Worm (Caenorhabditis elegans) whole organism, mixed stage, embryonic: ENCODE measurements around the gene srw-11.
"Not testable (repeated sequence)": the region's sequence is repeated elsewhere in the genome, so short reads cannot be mapped to it uniquely, and the experiment has no call there.

Experiments used
- blmp-1 ChIP-seq: fragments of 150-350 bp; optimal IDR thresholded peaks from 2 replicates; lab custom pipeline; 2014; ENCODE audit warnings: missing biosample characterization, missing genetic modification characterization
- ces-1 ChIP-seq: fragments of 150-350 bp; optimal IDR thresholded peaks from 2 replicates; lab custom pipeline; 2014; ENCODE audit warnings: missing biosample characterization, missing genetic modification reagents, missing genetic modification characterization
- elt-1 ChIP-seq: sonication (generic microtip); optimal IDR thresholded peaks from 2 replicates; lab custom pipeline; 2017; ENCODE audit warnings: missing genetic modification characterization, mild to moderate bottlenecking, missing compliant biosample characterization, antibody characterized with exemption, moderate library complexity, borderline replicate concordance; ENCODE audit not compliant: insufficient read depth
- elt-3 ChIP-seq: fragments of 150-350 bp; optimal IDR thresholded peaks from 2 replicates; lab custom pipeline; 2014; ENCODE audit warnings: missing biosample characterization, missing genetic modification characterization
- lin-32 ChIP-seq: fragments of 200-800 bp; sonication (Bioruptor generic); optimal IDR thresholded peaks from 2 replicates; lab custom pipeline; 2018; ENCODE audit warnings: mild to moderate bottlenecking, missing genetic modification characterization, missing compliant biosample characterization
- nhr-237 ChIP-seq: fragments of 150-350 bp; optimal IDR thresholded peaks from 2 replicates; lab custom pipeline; 2014; ENCODE audit warnings: missing biosample characterization, missing genetic modification characterization
- pha-4 ChIP-seq: fragments of 150-350 bp; optimal IDR thresholded peaks from 2 replicates; lab custom pipeline; 2018; ENCODE audit warnings: missing biosample characterization, missing genetic modification reagents, missing genetic modification characterization
- snpc-4 ChIP-seq: fragments of 150-350 bp; optimal IDR thresholded peaks from 2 replicates; lab custom pipeline; 2014; ENCODE audit warnings: missing biosample characterization, missing genetic modification characterization
- unc-62 ChIP-seq: fragments of 150-350 bp; optimal IDR thresholded peaks from 2 replicates; lab custom pipeline; 2014; ENCODE audit warnings: missing biosample characterization, missing genetic modification reagents, missing genetic modification characterization
- ztf-11 ChIP-seq: fragments of 150-350 bp; optimal IDR thresholded peaks from 2 replicates; lab custom pipeline; 2014; ENCODE audit warnings: missing biosample characterization, missing genetic modification characterization

DNA sequence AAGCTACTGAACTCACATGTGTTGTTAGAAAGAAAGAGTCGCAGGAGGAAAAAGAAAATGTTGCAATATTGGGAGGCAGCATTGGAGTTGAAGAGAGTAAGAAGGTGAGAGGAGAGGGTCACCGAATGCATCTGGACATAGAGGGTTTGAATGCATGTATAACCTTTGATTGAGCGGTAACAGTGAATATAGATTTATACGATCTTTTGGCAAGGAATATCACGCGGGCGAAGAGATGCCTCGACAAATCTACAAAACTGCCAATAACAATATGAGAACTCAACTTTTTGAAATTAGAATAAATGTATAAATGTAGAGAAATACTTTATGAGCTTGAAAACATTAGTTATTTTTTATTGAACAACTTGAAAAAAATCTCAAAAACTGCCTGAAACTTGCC is 22.2 kb upstream of the srw-11 start, which contains the start of gene M01B2.10:
- not testable (repeated sequence) for TF ChIP-seq unc-62 (GFP tag; lab: Kevin White, UChicago); lin-32 (GFP tag; lab: Kevin White, UChicago); ces-1 (GFP tag; lab: Kevin White, UChicago); nhr-237 (tag; lab: Kevin White, UChicago); ztf-11 (tag; lab: Kevin White, UChicago); elt-3; blmp-1 (tag; lab: Kevin White, UChicago); elt-1 (tag; lab: Kevin White, UChicago); pha-4 (tag; lab: Kevin White, UChicago); snpc-4 (tag; lab: Kevin White, UChicago)
